Worm (Caenorhabditis elegans): ENCODE data around the gene Y94A7B.11.

ce11 chrV:17800538-17800937 is 1.9 kb downstream of the Y94A7B.11 start, which contains the start of gene srh-287:
- TF ChIP-seq flt-1 (GFP tag; IDR thresholded peaks at IDR 0.05) (no peak), T22C8.4 (GFP tag; IDR thresholded peaks at IDR 0.05) (no peak), ztf-29 (GFP tag; IDR thresholded peaks at IDR 0.05) (no peak), ztf-23 (GFP tag; IDR thresholded peaks at IDR 0.05) (no peak), med-1 (GFP tag; optimal IDR thresholded peaks at IDR 0.05; ENCODE audit: insufficient read depth) (no peak)
